Fruit fly (Drosophila melanogaster): ENCODE data around the gene CG9555.

The CG9555 gene

dm6 chr2L:8997285-8997684 lies 5.8 kb downstream of the CG9555 start, which contains the start of the genes alien and CG18661 (continued):
- peak; percentile 86 for TF ChIP-seq CG11247 (GFP tag; IDR thresholded peaks at IDR 0.05)
- peak; percentile 91 for TF ChIP-seq CG14050 (GFP tag; IDR thresholded peaks at IDR 0.05)
- peak; percentile 95 for TF ChIP-seq Optix (GFP tag; IDR thresholded peaks at IDR 0.05)
- peak; percentile 90 for TF ChIP-seq CG9215 (GFP tag; IDR thresholded peaks at IDR 0.05)
- TF ChIP-seq klu (GFP tag; IDR thresholded peaks at IDR 0.05) = peak; percentile 68; the same call in 1 of the 2 replicates
- peak; percentile 77 for TF ChIP-seq CG9876 (GFP tag; optimal IDR thresholded peaks at IDR 0.05)
- peak; percentile 96 for TF ChIP-seq Abd-B (GFP tag; optimal IDR thresholded peaks at IDR 0.05)
- TF ChIP-seq Med (GFP tag) = peak; percentile 96
- peak; percentile 57 for TF ChIP-seq CG17359 (tag; optimal IDR thresholded peaks at IDR 0.05)
- TF ChIP-seq sna (GFP tag; IDR thresholded peaks at IDR 0.05; ENCODE audit: partially characterized antibody) = 0 out of 2 replicates have a peak, but pooled peaks have one; percentile 14
- TF ChIP-seq HmgD (GFP tag; optimal IDR thresholded peaks at IDR 0.05) = peak; percentile 94
- no peak for TF ChIP-seq CG8359 (GFP tag; optimal IDR thresholded peaks at IDR 0.05; ENCODE audit: borderline replicate concordance)
- peak; percentile 71 for TF ChIP-seq vfl (GFP tag; optimal IDR thresholded peaks at IDR 0.05)
- peak; percentile 51 for TF ChIP-seq org-1 (GFP tag; optimal IDR thresholded peaks at IDR 0.05)
- peak; percentile 76 for TF ChIP-seq shn (GFP tag; optimal IDR thresholded peaks at IDR 0.05)
- peak; percentile 74 for TF ChIP-seq CG3838 (GFP tag; optimal IDR thresholded peaks at IDR 0.05)
- no peak for TF ChIP-seq Jarid2 (GFP tag; optimal IDR thresholded peaks at IDR 0.05)
- peak; percentile 98 for TF ChIP-seq Dbx (GFP tag; IDR thresholded peaks at IDR 0.05)
- TF ChIP-seq Sry-β (GFP tag; optimal IDR thresholded peaks at IDR 0.05) = peak; percentile 70
- peak; percentile 70 for TF ChIP-seq NC2β (GFP tag; optimal IDR thresholded peaks at IDR 0.05)
- peak; percentile 95 for TF ChIP-seq Oaz (GFP tag; IDR thresholded peaks at IDR 0.05)
- peak; percentile 54 for TF ChIP-seq CG7987 (GFP tag; optimal IDR thresholded peaks at IDR 0.05)
- peak; percentile 79 for TF ChIP-seq Rx (GFP tag; IDR thresholded peaks at IDR 0.05)
- TF ChIP-seq CG1024 (GFP tag; IDR thresholded peaks at IDR 0.05) = peak; percentile 95
- TF ChIP-seq CG2889 (GFP tag; IDR thresholded peaks at IDR 0.05) = peak; percentile 81
- TF ChIP-seq CG3847 (GFP tag; IDR thresholded peaks at IDR 0.05) = peak; percentile 98
- peak; percentile 57 for TF ChIP-seq tup (GFP tag; optimal IDR thresholded peaks at IDR 0.05)
- TF ChIP-seq CG10979 (tag; optimal IDR thresholded peaks at IDR 0.05) = peak; percentile 79
- TF ChIP-seq CG7963 (GFP tag; IDR thresholded peaks at IDR 0.05; ENCODE audit: partially characterized antibody) = no peak
- peak; percentile 88 for TF ChIP-seq ttk (GFP tag; IDR thresholded peaks at IDR 0.05)
- TF ChIP-seq CG34376 (GFP tag; optimal IDR thresholded peaks at IDR 0.05) = peak; percentile 4
- peak; percentile 88 for TF ChIP-seq zfh1 (GFP tag; IDR thresholded peaks at IDR 0.05)
- TF ChIP-seq Stat92E (GFP tag; optimal IDR thresholded peaks at IDR 0.05) = peak in 1 of 3 experiments; percentile 40
- TF ChIP-seq PHDP (tag; optimal IDR thresholded peaks at IDR 0.05) = peak; percentile 72
- peak; percentile 70 for TF ChIP-seq Dll (GFP tag; IDR thresholded peaks at IDR 0.05; ENCODE audit: partially characterized antibody)
- TF ChIP-seq Blimp-1 (GFP tag; optimal IDR thresholded peaks at IDR 0.05) = peak; percentile 48
- peak; percentile 89 for TF ChIP-seq crc (GFP tag; optimal IDR thresholded peaks at IDR 0.05)
- peak; percentile 92 for TF ChIP-seq Ptx1 (GFP tag; IDR thresholded peaks at IDR 0.05)
- no peak for TF ChIP-seq cad (GFP tag; optimal IDR thresholded peaks at IDR 0.05)
- TF ChIP-seq CG6813 (GFP tag; optimal IDR thresholded peaks at IDR 0.05) = no peak
- TF ChIP-seq CG17385 (GFP tag; optimal IDR thresholded peaks at IDR 0.05) = peak; percentile 34
- TF ChIP-seq CG11560 (tag; IDR thresholded peaks at IDR 0.05) = peak; percentile 67; the same call in 2 of the 3 replicates
- no peak for TF ChIP-seq Vsx1 (GFP tag; optimal IDR thresholded peaks at IDR 0.05)
- peak; percentile 21 for TF ChIP-seq salm (tag; optimal IDR thresholded peaks at IDR 0.05)
- TF ChIP-seq CG2875 (GFP tag; optimal IDR thresholded peaks at IDR 0.05) = peak; percentile 11
- peak; percentile 74 for TF ChIP-seq CG13424 (tag; optimal IDR thresholded peaks at IDR 0.05)
- peak; percentile 98 for TF ChIP-seq mam (GFP tag; optimal IDR thresholded peaks at IDR 0.05)
- TF ChIP-seq Fer1 (GFP tag; optimal IDR thresholded peaks at IDR 0.05) = peak; percentile 54
- peak; percentile 96 for TF ChIP-seq lilli (GFP tag; optimal IDR thresholded peaks at IDR 0.05)
- TF ChIP-seq dysf (GFP tag; IDR thresholded peaks at IDR 0.05) = peak; percentile 91

Data from whole organism, embryonic.